Worm (Caenorhabditis elegans): ENCODE data around the gene srxa-8.

- TF ChIP-seq nhr-237 (tag; optimal IDR thresholded peaks at IDR 0.05), result no peak
- TF ChIP-seq F13H6.1 (tag; optimal IDR thresholded peaks at IDR 0.05), result no peak
- TF ChIP-seq ama-1 (optimal IDR thresholded peaks at IDR 0.05), result no peak
- TF ChIP-seq fos-1 (tag; optimal IDR thresholded peaks at IDR 0.05), result peak; percentile 27
- TF ChIP-seq ceh-16 (tag; optimal IDR thresholded peaks at IDR 0.05), result no peak
- no peak for TF ChIP-seq ztf-1 (GFP tag; conservative IDR thresholded peaks at IDR 0.05)
- no peak for TF ChIP-seq mab-5 (tag; optimal IDR thresholded peaks at IDR 0.05)
Measured at ce11 chrX:13341853-13342252, 33.2 kb upstream of the srxa-8 start.

Measured in whole organism, L2 larva.